Worm (Caenorhabditis elegans) whole organism, L4 larva: Measurements from ENCODE around the gene C27D9.2.

Source experiments
- F10B5.3 ChIP-seq: sonication (generic microtip); optimal IDR thresholded peaks from 2 replicates; lab custom pipeline; 2016; ENCODE audit warnings: mild to moderate bottlenecking, missing genetic modification characterization, missing compliant biosample characterization
- F49E8.2 ChIP-seq: sonication (generic microtip); optimal IDR thresholded peaks from 2 replicates; lab custom pipeline; 2016; ENCODE audit warnings: missing compliant biosample characterization, mild to moderate bottlenecking, missing genetic modification characterization, borderline replicate concordance
- Y105C5A.15 ChIP-seq: fragments of 200-800 bp; sonication (Bioruptor generic); IDR thresholded peaks from 2 replicates; pipeline ENCODE4 v1.3.6; 2022; ENCODE audit warnings: missing genetic modification characterization, missing compliant biosample characterization
- Y5F2A.4 ChIP-seq: fragments of 200-800 bp; sonication (Bioruptor generic); optimal IDR thresholded peaks from 2 replicates; lab custom pipeline; 2018; ENCODE audit warnings: mild to moderate bottlenecking, missing genetic modification characterization, missing compliant biosample characterization
- Y75B8A.6 ChIP-seq: fragments of 200-800 bp; sonication (Bioruptor generic); IDR thresholded peaks from 2 replicates; pipeline ENCODE4 v1.3.6; 2022; ENCODE audit warnings: missing genetic modification reagents, missing genetic modification characterization, missing compliant biosample characterization
- aha-1 ChIP-seq: fragments of 150-350 bp; peaks from one replicate; lab custom pipeline; 2014; ENCODE audit warnings: missing biosample characterization, missing genetic modification characterization
- aly-2 ChIP-seq: sonication (generic microtip); optimal IDR thresholded peaks from 2 replicates; lab custom pipeline; 2018; ENCODE audit warnings: missing biosample characterization, missing genetic modification characterization
- arid-1 ChIP-seq: fragments of 200-800 bp; sonication (Bioruptor generic); conservative IDR thresholded peaks from 2 replicates; pipeline ENCODE4 v1.3.6; 2022; ENCODE audit warnings: missing genetic modification reagents, missing genetic modification characterization, missing compliant biosample characterization
- ceh-28 ChIP-seq: fragments of 150-350 bp; optimal IDR thresholded peaks from 2 replicates; lab custom pipeline; 2014; ENCODE audit warnings: missing biosample characterization, missing genetic modification reagents, missing genetic modification characterization
- ceh-32 ChIP-seq: sonication (generic microtip); optimal IDR thresholded peaks from 2 replicates; lab custom pipeline; 2016; ENCODE audit warnings: mild to moderate bottlenecking, missing genetic modification characterization, missing compliant biosample characterization; ENCODE audit not compliant: poor library complexity
- cey-2 ChIP-seq: sonication (generic microtip); optimal IDR thresholded peaks from 3 replicates; lab custom pipeline; 2017; ENCODE audit warnings: missing genetic modification characterization, mild to moderate bottlenecking, missing compliant biosample characterization, antibody characterized with exemption, borderline replicate concordance; ENCODE audit not compliant: insufficient read depth
- ctbp-1 ChIP-seq: fragments of 200-800 bp; sonication (Bioruptor generic); IDR thresholded peaks from 2 replicates; pipeline ENCODE4 v1.3.6; 2022; ENCODE audit warnings: missing genetic modification reagents, missing genetic modification characterization, missing compliant biosample characterization
- daf-16 ChIP-seq, 3 experiments: sonication (generic microtip); optimal IDR thresholded peaks; 2 replicates each; lab custom pipeline; 2016 to 2017; ENCODE audit warnings: missing genetic modification characterization in 3 of 3, missing genetic modification reagents in 3 of 3, mild to moderate bottlenecking in 2 of 3, missing compliant biosample characterization in 2 of 3, missing biosample characterization in 1 of 3, moderate library complexity in 1 of 3
- duxl-1 ChIP-seq: sonication (generic microtip); optimal IDR thresholded peaks from 2 replicates; lab custom pipeline; 2016; ENCODE audit warnings: mild to moderate bottlenecking, missing genetic modification characterization, moderate library complexity, missing compliant biosample characterization; ENCODE audit not compliant: poor library complexity
- egl-43 ChIP-seq: fragments of 200-800 bp; sonication (Bioruptor generic); IDR thresholded peaks from 2 replicates; pipeline ENCODE4 v1.3.6; 2022; ENCODE audit warnings: missing genetic modification reagents, missing genetic modification characterization, missing compliant biosample characterization
- lin-15B ChIP-seq: fragments of 150-350 bp; sonication (generic microtip); optimal IDR thresholded peaks from 3 replicates; lab custom pipeline; 2014; ENCODE audit warnings: missing biosample characterization, missing genetic modification characterization
- lin-39 ChIP-seq: fragments of 150-350 bp; optimal IDR thresholded peaks from 2 replicates; lab custom pipeline; 2014; ENCODE audit warnings: missing biosample characterization, missing genetic modification reagents, missing genetic modification characterization
- madf-5 ChIP-seq, 2 experiments: fragments of 200-800 bp; sonication (Bioruptor generic); IDR thresholded peaks; 2 replicates each; pipeline ENCODE4 v1.3.6; 2022; ENCODE audit warnings: missing compliant biosample characterization in 2 of 2, missing genetic modification characterization in 2 of 2
- mep-1 ChIP-seq: fragments of 150-350 bp; sonication (generic microtip); optimal IDR thresholded peaks from 3 replicates; lab custom pipeline; 2014; ENCODE audit warnings: missing biosample characterization, missing genetic modification characterization
- mxl-2 ChIP-seq: fragments of 200-800 bp; sonication (Bioruptor generic); conservative IDR thresholded peaks from 2 replicates; pipeline ENCODE4 v1.3.6; 2022; ENCODE audit warnings: missing genetic modification reagents, missing genetic modification characterization, missing compliant biosample characterization
- nhr-10 ChIP-seq: fragments of 150-350 bp; optimal IDR thresholded peaks from 2 replicates; lab custom pipeline; 2014; ENCODE audit warnings: missing biosample characterization, missing genetic modification characterization
- nhr-111 ChIP-seq: fragments of 200-800 bp; sonication (Bioruptor generic); optimal IDR thresholded peaks from 2 replicates; lab custom pipeline; 2018; ENCODE audit warnings: mild to moderate bottlenecking, missing genetic modification characterization, missing compliant biosample characterization
- nhr-28 ChIP-seq: fragments of 150-350 bp; optimal IDR thresholded peaks from 2 replicates; lab custom pipeline; 2014; ENCODE audit warnings: missing biosample characterization, missing genetic modification characterization
- nhr-76 ChIP-seq: fragments of 150-350 bp; optimal IDR thresholded peaks from 2 replicates; lab custom pipeline; 2014; ENCODE audit warnings: missing biosample characterization, missing genetic modification characterization
- pha-4 ChIP-seq, 2 experiments: fragments of 150-350 bp in 1 of 2; fragments of 200-800 bp in 1 of 2; sonication (Bioruptor generic) in 1 of 2; IDR thresholded peaks in 1 of 2; optimal IDR thresholded peaks in 1 of 2; 2 replicates each; pipeline versions ENCODE4 v1.3.6 to Lab custom; 2014 to 2022; ENCODE audit warnings: missing genetic modification characterization in 2 of 2, missing genetic modification reagents in 2 of 2, missing biosample characterization in 1 of 2, missing compliant biosample characterization in 1 of 2
- rbr-2 ChIP-seq: sonication (generic microtip); optimal IDR thresholded peaks from 2 replicates; lab custom pipeline; 2016; ENCODE audit warnings: missing genotype, missing genetic modification characterization, missing compliant biosample characterization
- saeg-2 ChIP-seq: fragments of 200-800 bp; sonication (Bioruptor generic); IDR thresholded peaks from 2 replicates; pipeline ENCODE4 v1.3.6; 2022; ENCODE audit warnings: missing genetic modification reagents, missing genetic modification characterization, missing compliant biosample characterization
- set-16 ChIP-seq: fragments of 200-800 bp; sonication (Bioruptor generic); IDR thresholded peaks from 2 replicates; pipeline ENCODE4 v1.3.6; 2022; ENCODE audit warnings: missing genetic modification reagents, missing genetic modification characterization, missing compliant biosample characterization
- snpc-4 ChIP-seq: fragments of 150-350 bp; optimal IDR thresholded peaks from 2 replicates; lab custom pipeline; 2014; ENCODE audit warnings: missing biosample characterization, missing genetic modification characterization
- spr-3 ChIP-seq: fragments of 200-800 bp; sonication (Bioruptor generic); optimal IDR thresholded peaks from 2 replicates; lab custom pipeline; 2018; ENCODE audit warnings: mild to moderate bottlenecking, missing genetic modification characterization, missing compliant biosample characterization
- tag-97 ChIP-seq: fragments of 200-800 bp; sonication (Bioruptor generic); IDR thresholded peaks from 2 replicates; pipeline ENCODE4 v1.3.6; 2022; ENCODE audit warnings: missing genetic modification characterization, missing compliant biosample characterization
- unc-62 ChIP-seq, 3 experiments: fragments of 150-350 bp in 1 of 3; sonication (generic microtip); optimal IDR thresholded peaks in 2 of 3; peaks in 1 of 3; 1 replicate in 1 of 3; 2 replicates in 2 of 3; lab custom pipeline; 2014 to 2017; ENCODE audit warnings: missing biosample characterization in 3 of 3, missing genetic modification characterization in 3 of 3, missing genetic modification reagents in 3 of 3, missing genotype in 1 of 3
- vab-7 ChIP-seq: fragments of 200-800 bp; sonication (Bioruptor generic); IDR thresholded peaks from 2 replicates; pipeline ENCODE4 v1.3.6; 2022; ENCODE audit warnings: missing genetic modification reagents, missing genetic modification characterization, missing compliant biosample characterization
- zfp-2 ChIP-seq: sonication (generic microtip); optimal IDR thresholded peaks from 2 replicates; lab custom pipeline; 2016; ENCODE audit warnings: mild to moderate bottlenecking, missing genetic modification characterization, missing compliant biosample characterization
- zfp-3 ChIP-seq: fragments of 200-800 bp; sonication (Bioruptor generic); conservative IDR thresholded peaks from 2 replicates; pipeline ENCODE4 v1.3.6; 2022; ENCODE audit warnings: missing genetic modification reagents, missing genetic modification characterization, missing compliant biosample characterization
- ztf-11 ChIP-seq: fragments of 150-350 bp; optimal IDR thresholded peaks from 2 replicates; lab custom pipeline; 2014; ENCODE audit warnings: missing biosample characterization, missing genetic modification characterization

The C27D9.2 gene

DNA sequence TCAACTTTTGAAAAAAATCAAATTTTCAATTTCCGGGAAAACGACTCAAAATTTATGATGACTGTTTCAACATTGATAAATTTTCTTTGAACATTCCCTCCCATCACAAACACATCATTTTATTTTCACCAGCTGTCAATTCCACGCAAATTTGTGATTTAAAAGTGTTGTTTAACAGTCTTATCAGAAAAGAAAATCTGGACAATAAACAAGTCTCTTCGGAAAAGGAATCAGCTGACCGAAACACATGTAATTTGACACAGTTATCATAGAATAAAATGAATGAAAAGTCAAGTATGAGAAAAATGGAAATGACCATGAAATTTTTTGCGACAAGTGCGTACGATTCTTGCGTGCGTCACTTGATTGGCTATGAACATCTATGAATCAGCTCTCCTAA, 12.4 kb upstream of the C27D9.2 start (continued):
- TF ChIP-seq rbr-2 (tag; lab: Kevin White, UChicago) (no peak), arid-1 (GFP tag; lab: Robert Waterston, UW) (no peak), madf-5 (GFP tag; IDR thresholded peaks at IDR 0.05; lab: Robert Waterston, UW) (no peak), duxl-1 (no peak), mxl-2 (GFP tag; lab: Robert Waterston, UW) (no peak), lin-15B (no peak), ctbp-1 (no peak), Y75B8A.6 (GFP tag; lab: Robert Waterston, UW) (no peak), lin-39 (tag; lab: Kevin White, UChicago) (no peak), ceh-32 (no peak), spr-3 (GFP tag; lab: Kevin White, UChicago) (no peak), tag-97 (GFP tag; lab: Robert Waterston, UW) (no peak), set-16 (no peak), ztf-11 (tag; lab: Kevin White, UChicago) (no peak), saeg-2 (GFP tag; lab: Robert Waterston, UW) (no peak), zfp-2 (no peak), Y105C5A.15 (no peak), F10B5.3 (no peak)

DNA sequence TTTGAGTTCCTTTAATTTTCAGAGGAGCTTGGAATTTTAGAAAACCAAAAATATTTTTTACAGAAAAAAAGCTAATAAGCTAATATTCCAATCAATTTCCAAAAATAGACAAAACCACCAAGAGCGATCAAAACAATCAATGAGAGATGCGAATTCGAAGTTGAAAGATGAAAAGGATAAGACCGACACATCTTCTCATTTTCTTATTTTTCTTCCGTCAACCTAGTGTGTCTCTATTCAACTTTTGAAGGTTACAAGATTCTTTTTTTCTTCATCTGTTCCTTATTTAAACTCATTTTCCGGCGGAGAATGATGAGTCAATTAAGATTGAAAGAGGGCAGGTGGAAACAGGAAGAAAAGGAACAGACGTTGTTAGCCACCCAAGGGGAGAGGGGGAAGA, 11.0 kb upstream of the C27D9.2 start:
- peak in 1 of 2 experiments; percentile 28 for TF ChIP-seq unc-62 (GFP tag; optimal IDR thresholded peaks at IDR 0.05 in 1 of 2; lab: Kevin White, UChicago)
- TF ChIP-seq unc-62 (tag; optimal IDR thresholded peaks at IDR 0.05; lab: Kevin White, UChicago): no peak
- TF ChIP-seq ceh-28: no peak
- no peak for TF ChIP-seq nhr-111 (GFP tag; lab: Kevin White, UChicago)

DNA sequence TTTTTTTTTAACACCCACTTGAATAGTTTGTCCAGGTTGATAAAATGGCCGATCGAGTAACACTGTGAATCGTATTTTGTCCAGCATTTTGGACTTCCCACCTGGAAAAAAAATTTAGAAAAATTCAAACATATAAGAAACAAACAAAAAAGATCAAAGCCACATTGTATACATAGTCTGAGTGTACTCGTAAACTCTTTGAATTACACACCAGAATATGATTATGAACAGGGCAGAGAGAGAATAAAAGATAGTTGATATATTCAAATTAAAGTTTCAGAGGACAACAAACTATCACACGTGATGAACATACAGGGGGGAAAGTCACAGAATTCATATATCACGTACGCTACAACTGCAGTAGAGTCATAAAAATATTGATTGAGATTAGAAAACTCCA, 9.6 kb upstream of the C27D9.2 start, which contains the start of gene ttm-2:
TSS of gene ttm-2 (minus strand) at position 101 of the 400 bp plus-strand sequence.
- no peak for TF ChIP-seq vab-7 (GFP tag; lab: Robert Waterston, UW)
- no peak for TF ChIP-seq F10B5.3
- no peak for TF ChIP-seq lin-15B
- TF ChIP-seq mep-1 (tag; lab: Kevin White, UChicago): no peak
- TF ChIP-seq aly-2: no peak
- TF ChIP-seq daf-16 (GFP tag; optimal IDR thresholded peaks at IDR 0.05; lab: Kevin White, UChicago): no peak
- TF ChIP-seq daf-16 (tag; optimal IDR thresholded peaks at IDR 0.05; lab: Kevin White, UChicago): no peak
- TF ChIP-seq nhr-10 (tag; lab: Kevin White, UChicago): no peak
- TF ChIP-seq arid-1 (GFP tag; lab: Robert Waterston, UW): no peak
- TF ChIP-seq F49E8.2 (tag; lab: Kevin White, UChicago): no peak
- TF ChIP-seq, all 104 proteins: peak for 0

DNA sequence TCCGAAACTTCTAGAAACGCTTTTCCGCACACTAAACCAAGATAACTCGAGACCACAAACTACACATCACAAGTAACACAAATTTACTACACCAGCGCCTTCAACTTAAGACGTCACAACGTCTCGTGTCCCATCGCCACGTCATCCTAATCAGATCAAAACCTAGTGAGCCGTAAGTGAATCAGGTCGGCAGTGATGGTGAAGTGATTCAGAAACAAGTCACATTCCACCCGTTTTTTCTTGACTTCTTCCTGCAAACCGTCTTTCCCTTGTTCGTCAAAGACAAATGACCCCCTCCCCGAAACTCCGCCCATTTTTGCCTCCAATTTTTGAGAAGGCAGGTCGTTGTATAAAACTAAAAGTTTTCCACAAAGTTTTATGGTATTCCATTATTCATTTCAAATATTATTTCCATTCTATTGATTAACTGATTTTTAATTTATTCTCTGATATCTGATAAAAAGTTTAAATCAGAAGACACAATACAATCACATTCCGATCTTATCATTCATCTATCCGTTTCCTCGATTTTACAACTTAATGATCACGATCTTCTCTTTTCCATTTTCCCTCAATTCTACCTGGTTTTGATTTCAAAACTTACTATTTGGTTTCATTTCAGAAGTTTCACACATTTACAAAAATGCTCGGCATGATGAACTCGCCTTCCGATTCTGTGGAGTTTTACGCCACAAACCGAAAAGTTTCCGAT, 6.1 kb upstream of the C27D9.2 start, which contains the start of gene F26G1.2:
TSS of gene F26G1.2 (plus strand) at position 508 of the 712 bp plus-strand sequence.
- TF ChIP-seq cey-2 (tag; lab: Kevin White, UChicago) (no peak), daf-16 (GFP tag; optimal IDR thresholded peaks at IDR 0.05; lab: Kevin White, UChicago) (no peak), daf-16 (tag; optimal IDR thresholded peaks at IDR 0.05; lab: Kevin White, UChicago) (no peak), Y5F2A.4 (GFP tag; lab: Kevin White, UChicago) (no peak), ceh-28 (no peak), pha-4 (GFP tag; IDR thresholded peaks at IDR 0.05; lab: Robert Waterston, UW) (no peak), pha-4 (tag; optimal IDR thresholded peaks at IDR 0.05; lab: Kevin White, UChicago) (no peak), nhr-28 (tag; lab: Kevin White, UChicago) (peak; percentile 57), aha-1 (tag; lab: Kevin White, UChicago) (peak; percentile 69), F10B5.3 (no peak), egl-43 (peak; percentile 15; the same call in 1 of the 2 replicates), nhr-76 (tag; lab: Kevin White, UChicago) (no peak), spr-3 (GFP tag; lab: Kevin White, UChicago) (no peak), snpc-4 (no peak), zfp-3 (no peak)
